Worm (Caenorhabditis elegans) whole organism, mixed stage, embryonic: ENCODE results near the gene F26A1.8.

Source experiments
- blmp-1 ChIP-seq: fragments of 150-350 bp; optimal IDR thresholded peaks from 2 replicates; lab custom pipeline; 2014; ENCODE audit warnings: missing biosample characterization, missing genetic modification characterization
- ceh-83 ChIP-seq: fragments of 200-800 bp; sonication (Bioruptor generic); optimal IDR thresholded peaks from 2 replicates; lab custom pipeline; 2018; ENCODE audit warnings: mild to moderate bottlenecking, missing genetic modification characterization, missing compliant biosample characterization
- ces-1 ChIP-seq: fragments of 150-350 bp; optimal IDR thresholded peaks from 2 replicates; lab custom pipeline; 2014; ENCODE audit warnings: missing biosample characterization, missing genetic modification reagents, missing genetic modification characterization
- elt-1 ChIP-seq: sonication (generic microtip); optimal IDR thresholded peaks from 2 replicates; lab custom pipeline; 2017; ENCODE audit warnings: missing genetic modification characterization, mild to moderate bottlenecking, missing compliant biosample characterization, antibody characterized with exemption, moderate library complexity, borderline replicate concordance; ENCODE audit not compliant: insufficient read depth
- elt-3 ChIP-seq: fragments of 150-350 bp; optimal IDR thresholded peaks from 2 replicates; lab custom pipeline; 2014; ENCODE audit warnings: missing biosample characterization, missing genetic modification characterization
- flh-1 ChIP-seq: fragments of 200-800 bp; sonication (Bioruptor generic); optimal IDR thresholded peaks from 2 replicates; lab custom pipeline; 2018; ENCODE audit warnings: mild to moderate bottlenecking, missing genetic modification characterization, moderate library complexity, missing compliant biosample characterization
- lin-13 ChIP-seq: fragments of 150-350 bp; optimal IDR thresholded peaks from 2 replicates; lab custom pipeline; 2014; ENCODE audit warnings: missing biosample characterization, missing genetic modification characterization
- nhr-12 ChIP-seq: fragments of 150-350 bp; optimal IDR thresholded peaks from 2 replicates; lab custom pipeline; 2014; ENCODE audit warnings: missing biosample characterization, missing genetic modification characterization
- nhr-237 ChIP-seq: fragments of 150-350 bp; optimal IDR thresholded peaks from 2 replicates; lab custom pipeline; 2014; ENCODE audit warnings: missing biosample characterization, missing genetic modification characterization
- nhr-28 ChIP-seq: fragments of 150-350 bp; optimal IDR thresholded peaks from 2 replicates; lab custom pipeline; 2014; ENCODE audit warnings: missing biosample characterization, missing genetic modification characterization
- sem-2 ChIP-seq: fragments of 200-800 bp; sonication (Bioruptor generic); optimal IDR thresholded peaks from 2 replicates; lab custom pipeline; 2018; ENCODE audit warnings: mild to moderate bottlenecking, missing genetic modification characterization, missing compliant biosample characterization
- unc-120 ChIP-seq: sonication (generic microtip); optimal IDR thresholded peaks from 2 replicates; lab custom pipeline; 2017; ENCODE audit warnings: missing genetic modification characterization, missing compliant biosample characterization; ENCODE audit not compliant: poor library complexity, severe bottlenecking
- unc-39 ChIP-seq: fragments of 150-350 bp; optimal IDR thresholded peaks from 2 replicates; lab custom pipeline; 2014; ENCODE audit warnings: missing biosample characterization, missing genetic modification characterization
- ztf-11 ChIP-seq: fragments of 150-350 bp; optimal IDR thresholded peaks from 2 replicates; lab custom pipeline; 2014; ENCODE audit warnings: missing biosample characterization, missing genetic modification characterization

DNA sequence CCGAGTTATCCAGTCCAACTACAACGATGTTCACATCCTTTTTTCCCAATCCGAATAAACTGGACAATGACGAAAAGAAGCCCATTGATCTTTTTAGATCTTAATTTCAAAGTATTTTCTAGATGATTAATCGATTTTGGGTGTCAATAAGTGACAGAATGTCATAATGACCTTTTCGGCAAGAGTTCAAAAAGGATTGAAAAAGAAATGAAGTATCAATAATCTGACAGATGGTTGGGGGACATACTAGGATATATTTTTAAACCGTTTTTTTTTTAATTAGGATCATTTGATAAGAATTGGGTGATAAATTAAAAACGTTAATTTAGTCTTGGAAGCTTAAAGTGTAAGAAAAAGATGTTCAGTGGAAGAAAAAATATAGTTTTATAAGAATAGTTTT is 7.3 kb downstream of the F26A1.8 start, which contains the start of gene arl-6:
- TF ChIP-seq blmp-1 (tag; lab: Kevin White, UChicago): no peak
- TF ChIP-seq ztf-11 (tag; lab: Kevin White, UChicago): no peak
- no peak for TF ChIP-seq flh-1 (GFP tag; lab: Kevin White, UChicago)
- no peak for TF ChIP-seq ceh-83 (GFP tag; lab: Kevin White, UChicago)
- TF ChIP-seq nhr-28 (tag; lab: Kevin White, UChicago): no peak
- TF ChIP-seq ces-1 (GFP tag; lab: Kevin White, UChicago): no peak
- TF ChIP-seq nhr-237 (tag; lab: Kevin White, UChicago): no peak
- no peak for TF ChIP-seq unc-120 (tag; lab: Kevin White, UChicago)
- TF ChIP-seq unc-39 (tag; lab: Kevin White, UChicago): no peak
- no peak for TF ChIP-seq elt-1 (tag; lab: Kevin White, UChicago)
- no peak for TF ChIP-seq sem-2 (GFP tag; lab: Kevin White, UChicago)
- TF ChIP-seq nhr-12: no peak
- TF ChIP-seq elt-3 (tag; lab: Kevin White, UChicago): no peak
- TF ChIP-seq lin-13: no peak
